Fruit fly (Drosophila melanogaster) whole organism, wandering third instar larva: Measurements from ENCODE around the gene TAF1B.

Experiments used
- Abd-B ChIP-seq: fragments of >200 bp; optimal IDR thresholded peaks from 2 replicates; lab custom pipeline; 2017; ENCODE audit warnings: missing biosample characterization, missing genetic modification characterization
- CG9705 ChIP-seq: fragments of 200-800 bp; sonication (Bioruptor generic); optimal IDR thresholded peaks from 2 replicates; lab custom pipeline; 2018; ENCODE audit warnings: missing biosample characterization, mild to moderate bottlenecking, missing genetic modification characterization
- Myc ChIP-seq: fragments of >200 bp; optimal IDR thresholded peaks from 2 replicates; lab custom pipeline; 2017
- br ChIP-seq: fragments of 200-800 bp; sonication (Bioruptor generic); optimal IDR thresholded peaks from 2 replicates; lab custom pipeline; 2016; ENCODE audit warnings: missing biosample characterization, missing genetic modification characterization
- usp ChIP-seq: fragments of >200 bp; optimal IDR thresholded peaks from 2 replicates; lab custom pipeline; 2017; ENCODE audit warnings: missing biosample characterization, missing genetic modification characterization

DNA sequence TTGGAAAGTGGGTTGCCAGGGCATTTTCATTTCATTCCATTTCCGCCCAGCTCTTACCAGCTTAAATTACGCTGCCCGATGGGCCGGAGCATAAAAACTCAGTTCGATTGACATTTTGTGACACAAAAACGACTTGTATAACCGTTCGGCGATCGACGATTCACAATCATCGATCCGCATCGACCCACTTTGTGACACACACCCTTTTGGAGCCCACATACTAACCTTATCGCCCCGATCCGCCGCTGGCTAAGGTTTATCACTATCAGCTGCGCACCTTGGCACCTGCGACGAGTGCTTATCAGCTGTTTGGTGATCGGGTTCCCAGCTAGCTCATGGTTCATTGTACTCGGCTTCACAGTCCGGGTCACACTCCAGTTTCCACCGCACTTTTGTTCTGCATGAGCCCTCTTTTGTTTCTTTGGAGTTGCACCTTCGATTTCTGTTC lies 44.6 kb downstream of the TAF1B start:
- TF ChIP-seq br (GFP tag; lab: Kevin White, UChicago), result no peak
- no peak for TF ChIP-seq usp (GFP tag; lab: Kevin White, UChicago)
- TF ChIP-seq Abd-B (GFP tag; lab: Kevin White, UChicago), result no peak
- TF ChIP-seq Myc, result no peak
- no peak for TF ChIP-seq CG9705
